Worm (Caenorhabditis elegans): Measurements from ENCODE around the gene C04E6.8.

- TF ChIP-seq fkh-6 (tag; optimal IDR thresholded peaks at IDR 0.05) = no peak
- TF ChIP-seq hlh-6 (tag; optimal IDR thresholded peaks at IDR 0.05) = no peak
- no peak for TF ChIP-seq pha-4 (tag; optimal IDR thresholded peaks at IDR 0.05)
- no peak for TF ChIP-seq nhr-11 (tag; optimal IDR thresholded peaks at IDR 0.05)
- TF ChIP-seq ceh-45 (GFP tag; IDR thresholded peaks at IDR 0.05) = no peak
- TF ChIP-seq ceh-19 (GFP tag; optimal IDR thresholded peaks at IDR 0.05) = no peak
- TF ChIP-seq gmeb-2 (tag; optimal IDR thresholded peaks at IDR 0.05) = no peak
- no peak for TF ChIP-seq K09A11.1 (tag; optimal IDR thresholded peaks at IDR 0.05; ENCODE audit: insufficient read depth)
- TF ChIP-seq tbx-7 (tag; optimal IDR thresholded peaks at IDR 0.05) = no peak
- TF ChIP-seq ceh-22 (tag; optimal IDR thresholded peaks at IDR 0.05) = no peak
Measured at ce11 chrV:5832799-5833198, 50.8 kb downstream of the C04E6.8 start.

Measured in whole organism, late embryonic.